Worm (Caenorhabditis elegans) whole organism, late embryonic: ENCODE measurements around the gene K05F6.14.
"Not testable (repeated sequence)": the region's sequence is repeated elsewhere in the genome, so short reads cannot be mapped to it uniquely, and the experiment has no call there.

Experiments used
- che-1 ChIP-seq: sonication (generic microtip); optimal IDR thresholded peaks from 2 replicates; lab custom pipeline; 2016; ENCODE audit warnings: mild to moderate bottlenecking, missing genetic modification characterization, missing compliant biosample characterization
- dve-1 ChIP-seq: sonication (generic microtip); optimal IDR thresholded peaks from 2 replicates; lab custom pipeline; 2017; ENCODE audit warnings: antibody characterized with exemption, mild to moderate bottlenecking, missing genetic modification characterization, missing compliant biosample characterization
- pax-1 ChIP-seq: fragments of 150-350 bp; optimal IDR thresholded peaks from 2 replicates; lab custom pipeline; 2014; ENCODE audit warnings: missing biosample characterization, missing genetic modification characterization
- pros-1 ChIP-seq: fragments of 150-350 bp; optimal IDR thresholded peaks from 2 replicates; lab custom pipeline; 2014; ENCODE audit warnings: missing biosample characterization, missing genetic modification reagents, missing genetic modification characterization
- ttx-3 ChIP-seq: sonication (generic microtip); optimal IDR thresholded peaks from 2 replicates; lab custom pipeline; 2016; ENCODE audit warnings: missing genetic modification reagents, missing genetic modification characterization, missing compliant biosample characterization
- ztf-16 ChIP-seq: sonication (generic microtip); optimal IDR thresholded peaks from 2 replicates; lab custom pipeline; 2017; ENCODE audit warnings: missing genetic modification characterization, missing compliant biosample characterization

- TF ChIP-seq pros-1, ttx-3, pax-1, ztf-16, dve-1, che-1 (tag; lab: Kevin White, UChicago): not testable (repeated sequence)
These were observed 5.7 kb upstream of the K05F6.14 start, which contains the start of the genes fbxb-54 and fbxb-50 for ce11 chrII:1556217-1556616.
